Worm (Caenorhabditis elegans) whole organism, mixed stage, embryonic: Measurements from ENCODE around the gene samp-1.

Experiments
- M03D4.4 ChIP-seq: sonication (generic microtip); optimal IDR thresholded peaks from 2 replicates; lab custom pipeline; 2017; ENCODE audit warnings: mild to moderate bottlenecking, missing genetic modification characterization, missing compliant biosample characterization
- bed-3 ChIP-seq: fragments of 200-800 bp; sonication (Bioruptor generic); optimal IDR thresholded peaks from 3 replicates; lab custom pipeline; 2018; ENCODE audit warnings: mild to moderate bottlenecking, missing genetic modification characterization, moderate library complexity, missing compliant biosample characterization
- blmp-1 ChIP-seq: fragments of 150-350 bp; optimal IDR thresholded peaks from 2 replicates; lab custom pipeline; 2014; ENCODE audit warnings: missing biosample characterization, missing genetic modification characterization
- ceh-43 ChIP-seq: fragments of 200-800 bp; sonication (Bioruptor generic); optimal IDR thresholded peaks from 2 replicates; lab custom pipeline; 2018; ENCODE audit warnings: mild to moderate bottlenecking, missing genetic modification characterization, moderate library complexity, missing compliant biosample characterization
- ceh-83 ChIP-seq: fragments of 200-800 bp; sonication (Bioruptor generic); optimal IDR thresholded peaks from 2 replicates; lab custom pipeline; 2018; ENCODE audit warnings: mild to moderate bottlenecking, missing genetic modification characterization, missing compliant biosample characterization
- cnd-1 ChIP-seq: fragments of 200-800 bp; sonication (Bioruptor generic); optimal IDR thresholded peaks from 2 replicates; lab custom pipeline; 2018; ENCODE audit warnings: mild to moderate bottlenecking, missing genetic modification characterization, missing compliant biosample characterization
- drap-1 ChIP-seq: fragments of 200-800 bp; sonication (Bioruptor generic); optimal IDR thresholded peaks from 3 replicates; lab custom pipeline; 2018; ENCODE audit warnings: mild to moderate bottlenecking, missing genetic modification characterization, missing compliant biosample characterization
- elt-1 ChIP-seq: sonication (generic microtip); optimal IDR thresholded peaks from 2 replicates; lab custom pipeline; 2017; ENCODE audit warnings: missing genetic modification characterization, mild to moderate bottlenecking, missing compliant biosample characterization, antibody characterized with exemption, moderate library complexity, borderline replicate concordance; ENCODE audit not compliant: insufficient read depth
- elt-3 ChIP-seq: fragments of 150-350 bp; optimal IDR thresholded peaks from 2 replicates; lab custom pipeline; 2014; ENCODE audit warnings: missing biosample characterization, missing genetic modification characterization
- flh-1 ChIP-seq: fragments of 200-800 bp; sonication (Bioruptor generic); optimal IDR thresholded peaks from 2 replicates; lab custom pipeline; 2018; ENCODE audit warnings: mild to moderate bottlenecking, missing genetic modification characterization, moderate library complexity, missing compliant biosample characterization
- ham-2 ChIP-seq: fragments of 200-800 bp; sonication (Bioruptor generic); optimal IDR thresholded peaks from 2 replicates; lab custom pipeline; 2018; ENCODE audit warnings: mild to moderate bottlenecking, missing genetic modification characterization, missing compliant biosample characterization
- hlh-1 ChIP-seq: fragments of 150-350 bp; optimal IDR thresholded peaks from 2 replicates; lab custom pipeline; 2014; ENCODE audit warnings: missing biosample characterization, missing genetic modification reagents, missing genetic modification characterization
- lin-13 ChIP-seq: fragments of 150-350 bp; optimal IDR thresholded peaks from 2 replicates; lab custom pipeline; 2014; ENCODE audit warnings: missing biosample characterization, missing genetic modification characterization
- lin-32 ChIP-seq: fragments of 200-800 bp; sonication (Bioruptor generic); optimal IDR thresholded peaks from 2 replicates; lab custom pipeline; 2018; ENCODE audit warnings: mild to moderate bottlenecking, missing genetic modification characterization, missing compliant biosample characterization
- lsy-2 ChIP-seq: fragments of 150-350 bp; optimal IDR thresholded peaks from 2 replicates; lab custom pipeline; 2014; ENCODE audit warnings: missing biosample characterization, missing genetic modification characterization
- mep-1 ChIP-seq: fragments of 150-350 bp; optimal IDR thresholded peaks from 2 replicates; lab custom pipeline; 2017; ENCODE audit warnings: missing biosample characterization, missing genetic modification reagents, missing genetic modification characterization, inconsistent platforms
- mls-2 ChIP-seq: sonication (generic microtip); optimal IDR thresholded peaks from 2 replicates; lab custom pipeline; 2016; ENCODE audit warnings: mild to moderate bottlenecking, missing genetic modification characterization, moderate library complexity, missing compliant biosample characterization
- nhr-12 ChIP-seq: fragments of 150-350 bp; optimal IDR thresholded peaks from 2 replicates; lab custom pipeline; 2014; ENCODE audit warnings: missing biosample characterization, missing genetic modification characterization
- nhr-2 ChIP-seq: fragments of 150-350 bp; optimal IDR thresholded peaks from 2 replicates; lab custom pipeline; 2014; ENCODE audit warnings: missing biosample characterization, missing genetic modification characterization
- nhr-237 ChIP-seq: fragments of 150-350 bp; optimal IDR thresholded peaks from 2 replicates; lab custom pipeline; 2014; ENCODE audit warnings: missing biosample characterization, missing genetic modification characterization
- nhr-28 ChIP-seq: fragments of 150-350 bp; optimal IDR thresholded peaks from 2 replicates; lab custom pipeline; 2014; ENCODE audit warnings: missing biosample characterization, missing genetic modification characterization
- nhr-76 ChIP-seq: sonication (generic microtip); optimal IDR thresholded peaks from 2 replicates; lab custom pipeline; 2017; ENCODE audit warnings: missing biosample characterization, missing genetic modification characterization
- pha-4 ChIP-seq: fragments of 150-350 bp; optimal IDR thresholded peaks from 2 replicates; lab custom pipeline; 2018; ENCODE audit warnings: missing biosample characterization, missing genetic modification reagents, missing genetic modification characterization
- sem-2 ChIP-seq: fragments of 200-800 bp; sonication (Bioruptor generic); optimal IDR thresholded peaks from 2 replicates; lab custom pipeline; 2018; ENCODE audit warnings: mild to moderate bottlenecking, missing genetic modification characterization, missing compliant biosample characterization
- snpc-4 ChIP-seq: fragments of 150-350 bp; optimal IDR thresholded peaks from 2 replicates; lab custom pipeline; 2014; ENCODE audit warnings: missing biosample characterization, missing genetic modification characterization
- sptf-1 ChIP-seq: sonication (generic microtip); optimal IDR thresholded peaks from 2 replicates; lab custom pipeline; 2017; ENCODE audit warnings: mild to moderate bottlenecking, missing genetic modification characterization, moderate library complexity, missing compliant biosample characterization
- tbx-8 ChIP-seq: fragments of 200-800 bp; sonication (Bioruptor generic); optimal IDR thresholded peaks from 2 replicates; lab custom pipeline; 2018; ENCODE audit warnings: mild to moderate bottlenecking, missing genetic modification characterization, moderate library complexity, missing compliant biosample characterization
- unc-120 ChIP-seq: sonication (generic microtip); optimal IDR thresholded peaks from 2 replicates; lab custom pipeline; 2017; ENCODE audit warnings: missing genetic modification characterization, missing compliant biosample characterization; ENCODE audit not compliant: poor library complexity, severe bottlenecking
- unc-39 ChIP-seq: fragments of 150-350 bp; optimal IDR thresholded peaks from 2 replicates; lab custom pipeline; 2014; ENCODE audit warnings: missing biosample characterization, missing genetic modification characterization
- unc-62 ChIP-seq: fragments of 150-350 bp; optimal IDR thresholded peaks from 2 replicates; lab custom pipeline; 2014; ENCODE audit warnings: missing biosample characterization, missing genetic modification reagents, missing genetic modification characterization
- zip-8 ChIP-seq: fragments of 150-350 bp; optimal IDR thresholded peaks from 2 replicates; lab custom pipeline; 2014; ENCODE audit warnings: missing biosample characterization, missing genetic modification characterization
- ztf-11 ChIP-seq: fragments of 150-350 bp; optimal IDR thresholded peaks from 2 replicates; lab custom pipeline; 2014; ENCODE audit warnings: missing biosample characterization, missing genetic modification characterization

samp-1 gene

ce11 chrII:11284701-11285100, 18.0 kb upstream of the samp-1 start:
- TF ChIP-seq ceh-43 (GFP tag; lab: Kevin White, UChicago) (peak; percentile 9), unc-62 (GFP tag; lab: Kevin White, UChicago) (peak; percentile 31), blmp-1 (tag; lab: Kevin White, UChicago) (peak; percentile 32), drap-1 (GFP tag; lab: Kevin White, UChicago) (no peak), nhr-12 (tag; lab: Kevin White, UChicago) (no peak)

ce11 chrII:11285282-11285933, 17.3 kb upstream of the samp-1 start:
- TF ChIP-seq zip-8 (tag; lab: Kevin White, UChicago) (peak; percentile 12), ceh-83 (GFP tag; lab: Kevin White, UChicago) (peak; percentile 2), sptf-1 (tag; lab: Kevin White, UChicago) (peak; percentile 35), nhr-2 (tag; lab: Kevin White, UChicago) (peak; percentile 95), mep-1 (tag; lab: Kevin White, UChicago) (no peak), drap-1 (GFP tag; lab: Kevin White, UChicago) (no peak), ham-2 (GFP tag; lab: Kevin White, UChicago) (peak; percentile 5)
- TF ChIP-seq, all 35 proteins: peak for 5

- TF ChIP-seq sem-2 (GFP tag; lab: Kevin White, UChicago) (no peak), zip-8 (tag; lab: Kevin White, UChicago) (no peak)
These were observed 16.2 kb upstream of the samp-1 start for ce11 chrII:11286445-11286844.

ce11 chrII:11288148-11288547, 14.5 kb upstream of the samp-1 start:
- TF ChIP-seq unc-62 (GFP tag; lab: Kevin White, UChicago) (peak; percentile 64), sem-2 (GFP tag; lab: Kevin White, UChicago) (no peak), zip-8 (tag; lab: Kevin White, UChicago) (peak; percentile 99), hlh-1 (tag; lab: Kevin White, UChicago) (peak; percentile 52), nhr-2 (tag; lab: Kevin White, UChicago) (peak; percentile 92), cnd-1 (tag; lab: Kevin White, UChicago) (peak; percentile 27), elt-1 (tag; lab: Kevin White, UChicago) (no peak)

- TF ChIP-seq cnd-1 (tag; lab: Kevin White, UChicago) (no peak), nhr-28 (tag; lab: Kevin White, UChicago) (no peak), mls-2 (tag; lab: Kevin White, UChicago) (no peak), ceh-83 (GFP tag; lab: Kevin White, UChicago) (no peak)
These were observed 12.4 kb upstream of the samp-1 start, which contains the start of gene C47G2.3 for ce11 chrII:11290109-11290784. TSS of gene C47G2.3 (minus strand) at chrII:11290159.

- TF ChIP-seq zip-8 (tag; lab: Kevin White, UChicago) (no peak), pha-4 (tag; lab: Kevin White, UChicago) (peak; percentile 19), unc-39 (tag; lab: Kevin White, UChicago) (no peak), sptf-1 (tag; lab: Kevin White, UChicago) (peak; percentile 19), nhr-12 (tag; lab: Kevin White, UChicago) (no peak), M03D4.4 (tag; lab: Kevin White, UChicago) (no peak), nhr-28 (tag; lab: Kevin White, UChicago) (no peak), nhr-76 (tag; lab: Kevin White, UChicago) (no peak), lin-32 (GFP tag; lab: Kevin White, UChicago) (no peak), bed-3 (no peak), snpc-4 (tag; lab: Kevin White, UChicago) (no peak), ceh-83 (GFP tag; lab: Kevin White, UChicago) (no peak), flh-1 (GFP tag; lab: Kevin White, UChicago) (no peak), unc-120 (tag; lab: Kevin White, UChicago) (peak; percentile 0), elt-3 (tag; lab: Kevin White, UChicago) (no peak), tbx-8 (GFP tag; lab: Kevin White, UChicago) (no peak), nhr-237 (tag; lab: Kevin White, UChicago) (peak; percentile 54), hlh-1 (tag; lab: Kevin White, UChicago) (peak; percentile 32), ztf-11 (tag; lab: Kevin White, UChicago) (no peak), lin-13 (tag; lab: Kevin White, UChicago) (peak; percentile 31), blmp-1 (tag; lab: Kevin White, UChicago) (no peak), mls-2 (tag; lab: Kevin White, UChicago) (no peak), lsy-2 (tag; lab: Kevin White, UChicago) (peak; percentile 68), cnd-1 (tag; lab: Kevin White, UChicago) (no peak), mep-1 (tag; lab: Kevin White, UChicago) (peak; percentile 80), sem-2 (GFP tag; lab: Kevin White, UChicago) (no peak), nhr-2 (tag; lab: Kevin White, UChicago) (no peak), elt-1 (tag; lab: Kevin White, UChicago) (no peak), unc-62 (GFP tag; lab: Kevin White, UChicago) (no peak), drap-1 (GFP tag; lab: Kevin White, UChicago) (peak; percentile 8), ham-2 (GFP tag; lab: Kevin White, UChicago) (no peak), ceh-43 (GFP tag; lab: Kevin White, UChicago) (no peak)
- TF ChIP-seq, all 35 proteins: peak for 9
These were observed 9.3 kb upstream of the samp-1 start, which contains the start of gene C47G2.4 for ce11 chrII:11293433-11293832. TSS of gene C47G2.4 (minus strand) at chrII:11293606.
